Worm (Caenorhabditis elegans): Measurements from ENCODE around the gene dhhc-9.

DNA sequence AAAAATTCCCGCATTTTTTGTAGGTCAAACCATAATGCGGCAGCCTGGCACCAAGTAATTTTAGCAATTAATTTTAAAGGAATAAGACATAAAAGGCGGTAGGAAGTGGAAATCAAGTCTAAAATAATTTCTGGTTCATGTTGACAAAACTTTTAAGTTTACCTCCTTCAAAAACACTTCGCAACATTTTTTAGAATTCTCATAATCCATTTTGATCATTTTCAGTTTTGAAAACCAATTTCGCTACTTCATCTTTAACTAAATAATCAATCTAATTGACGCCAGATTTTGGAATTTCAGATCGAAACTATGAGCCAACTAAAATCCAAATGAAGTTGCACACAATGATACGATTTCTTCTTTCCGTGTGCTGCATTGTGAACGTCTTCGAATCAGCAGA lies 42.0 kb downstream of the dhhc-9 start, which contains the start of gene lgc-40:
- no peak for TF ChIP-seq pha-4 (GFP tag; IDR thresholded peaks at IDR 0.05)
- no peak for TF ChIP-seq pha-4 (tag; optimal IDR thresholded peaks at IDR 0.05)
- TF ChIP-seq snpc-1.2 (GFP tag; IDR thresholded peaks at IDR 0.05): no peak
- no peak for TF ChIP-seq vab-7 (GFP tag; IDR thresholded peaks at IDR 0.05)
- no peak for TF ChIP-seq ama-1 (optimal IDR thresholded peaks at IDR 0.05)
- no peak for TF ChIP-seq hlh-30 (tag; optimal IDR thresholded peaks at IDR 0.05; ENCODE audit: insufficient read depth)
- TF ChIP-seq zag-1 (tag; optimal IDR thresholded peaks at IDR 0.05): no peak
